Fruit fly (Drosophila melanogaster) whole organism, embryonic: Measurements from ENCODE around the gene ab.

ENCODE experiments used
- Atf6 ChIP-seq: fragments of 200-800 bp; sonication (Bioruptor generic); IDR thresholded peaks from 2 replicates; pipeline ENCODE4 v1.3.6; 2022; ENCODE audit warnings: missing biosample characterization, missing genetic modification characterization
- CG10267 ChIP-seq: fragments of 200-800 bp; sonication (Bioruptor generic); optimal IDR thresholded peaks from 2 replicates; lab custom pipeline; 2018; ENCODE audit warnings: missing biosample characterization, mild to moderate bottlenecking, missing genetic modification characterization, moderate library complexity
- CG10565 ChIP-seq: fragments of 200-800 bp; sonication (Bioruptor generic); optimal IDR thresholded peaks from 3 replicates; lab custom pipeline; 2016; ENCODE audit warnings: missing biosample characterization, mild to moderate bottlenecking, missing genetic modification characterization
- CG11398 ChIP-seq: fragments of 200-800 bp; sonication (Bioruptor generic); optimal IDR thresholded peaks from 2 replicates; lab custom pipeline; 2016; ENCODE audit warnings: missing biosample characterization, missing genetic modification characterization
- CG11504 ChIP-seq: fragments of 200-800 bp; sonication (Bioruptor generic); optimal IDR thresholded peaks from 3 replicates; lab custom pipeline; 2019; ENCODE audit warnings: missing biosample characterization, mild to moderate bottlenecking, missing genetic modification characterization, moderate library complexity
- CG13424 ChIP-seq: fragments of 200-800 bp; sonication (Bioruptor generic); optimal IDR thresholded peaks from 2 replicates; lab custom pipeline; 2019; ENCODE audit warnings: missing biosample characterization, mild to moderate bottlenecking, missing genetic modification characterization, moderate library complexity
- CG15514 ChIP-seq: fragments of 200-800 bp; sonication (Bioruptor generic); optimal IDR thresholded peaks from 3 replicates; lab custom pipeline; 2017; ENCODE audit warnings: missing biosample characterization, missing genetic modification characterization, mild to moderate bottlenecking, moderate library complexity, missing genetic modification reagents
- CG1602 ChIP-seq: fragments of 200-800 bp; sonication (Bioruptor generic); optimal IDR thresholded peaks from 3 replicates; lab custom pipeline; 2016; ENCODE audit warnings: missing biosample characterization, missing genetic modification characterization
- CG1603 ChIP-seq: fragments of 200-800 bp; sonication (Bioruptor generic); optimal IDR thresholded peaks from 2 replicates; lab custom pipeline; 2019; ENCODE audit warnings: missing biosample characterization, mild to moderate bottlenecking, missing genetic modification characterization, moderate library complexity
- CG16815 ChIP-seq: fragments of 200-800 bp; sonication (Bioruptor generic); optimal IDR thresholded peaks from 3 replicates; lab custom pipeline; 2017; ENCODE audit warnings: missing biosample characterization, mild to moderate bottlenecking, missing genetic modification characterization
- CG2199 ChIP-seq: fragments of 200-800 bp; sonication (Bioruptor generic); IDR thresholded peaks from 3 replicates; pipeline ENCODE4 v1.3.6; 2022; ENCODE audit warnings: missing biosample characterization, missing genetic modification characterization
- CG30020 ChIP-seq: fragments of 200-800 bp; optimal IDR thresholded peaks from 2 replicates; lab custom pipeline; 2019; ENCODE audit warnings: missing biosample characterization, mild to moderate bottlenecking, missing genetic modification characterization, moderate library complexity
- CG32772 ChIP-seq: fragments of 200-800 bp; sonication (Bioruptor generic); IDR thresholded peaks from 2 replicates; pipeline ENCODE4 v1.3.6; 2022; ENCODE audit warnings: missing biosample characterization, missing genetic modification characterization
- CG3407 ChIP-seq: fragments of 200-800 bp; sonication (Bioruptor generic); optimal IDR thresholded peaks from 2 replicates; lab custom pipeline; 2018; ENCODE audit warnings: missing biosample characterization, mild to moderate bottlenecking, missing genetic modification characterization
- CG3838 ChIP-seq: fragments of 200-800 bp; sonication (Bioruptor generic); optimal IDR thresholded peaks from 3 replicates; lab custom pipeline; 2016; ENCODE audit warnings: missing biosample characterization, missing genetic modification characterization
- CG4360 ChIP-seq: fragments of 200-800 bp; sonication (Bioruptor generic); IDR thresholded peaks from 2 replicates; pipeline ENCODE4 v1.3.6; 2022; ENCODE audit warnings: missing biosample characterization, missing genetic modification characterization
- CG4730 ChIP-seq: fragments of 200-800 bp; sonication (Bioruptor generic); IDR thresholded peaks from 2 replicates; pipeline ENCODE4 v1.3.6; 2022; ENCODE audit warnings: missing biosample characterization, missing genetic modification characterization
- CG5245 ChIP-seq: fragments of 200-800 bp; sonication (Bioruptor generic); optimal IDR thresholded peaks from 3 replicates; lab custom pipeline; 2016; ENCODE audit warnings: missing biosample characterization, missing genetic modification characterization
- CHES-1-like ChIP-seq: fragments of 200-800 bp; sonication (Bioruptor generic); optimal IDR thresholded peaks from 2 replicates; lab custom pipeline; 2016; ENCODE audit warnings: missing biosample characterization, missing genetic modification characterization
- CkIIα-i1 ChIP-seq: fragments of 200-800 bp; sonication (Bioruptor generic); IDR thresholded peaks from 2 replicates; pipeline ENCODE4 v1.3.6; 2022; ENCODE audit warnings: missing biosample characterization, missing genetic modification characterization
- CrebB ChIP-seq: fragments of 200-800 bp; sonication (Bioruptor generic); optimal IDR thresholded peaks from 3 replicates; lab custom pipeline; 2018; ENCODE audit warnings: missing biosample characterization, mild to moderate bottlenecking, missing genetic modification characterization
- Ets65A ChIP-seq: fragments of 200-800 bp; sonication (Bioruptor generic); peaks from one replicate; lab custom pipeline; 2016; ENCODE audit warnings: missing biosample characterization, missing genetic modification characterization
- Fer2 ChIP-seq: fragments of 200-800 bp; sonication (Bioruptor generic); optimal IDR thresholded peaks from 2 replicates; lab custom pipeline; 2018; ENCODE audit warnings: missing biosample characterization, mild to moderate bottlenecking, missing genetic modification characterization, moderate library complexity
- Hand ChIP-seq: fragments of 200-800 bp; sonication (Bioruptor generic); optimal IDR thresholded peaks from 2 replicates; lab custom pipeline; 2017; ENCODE audit warnings: mild to moderate bottlenecking, missing biosample characterization, missing genetic modification reagents, missing genetic modification characterization
- Hr39 ChIP-seq: fragments of >200 bp; optimal IDR thresholded peaks from 2 replicates; lab custom pipeline; 2017
- Hr51 ChIP-seq, 2 experiments: fragments of 200-800 bp; sonication (Bioruptor generic); optimal IDR thresholded peaks; 2 replicates in 1 of 2; 3 replicates in 1 of 2; lab custom pipeline; 2016 to 2018; ENCODE audit warnings: missing biosample characterization in 2 of 2, missing genetic modification characterization in 2 of 2, mild to moderate bottlenecking in 1 of 2, moderate library complexity in 1 of 2
- Kr ChIP-seq: fragments of 200-800 bp; sonication (Bioruptor generic); optimal IDR thresholded peaks from 2 replicates; lab custom pipeline; 2017; ENCODE audit warnings: missing biosample characterization, mild to moderate bottlenecking, missing genetic modification characterization
- NC2α ChIP-seq: fragments of 200-800 bp; sonication (Bioruptor generic); optimal IDR thresholded peaks from 2 replicates; lab custom pipeline; 2016; ENCODE audit warnings: missing biosample characterization, missing genetic modification characterization
- NK7.1 ChIP-seq: fragments of 200-800 bp; sonication (Bioruptor generic); optimal IDR thresholded peaks from 3 replicates; lab custom pipeline; 2016; ENCODE audit warnings: missing biosample characterization, missing genetic modification characterization
- Opbp ChIP-seq: fragments of 200-800 bp; sonication (Bioruptor generic); IDR thresholded peaks from 3 replicates; pipeline ENCODE4 v1.3.6; 2022; ENCODE audit warnings: missing biosample characterization, missing genetic modification characterization; ENCODE audit not compliant: partially characterized antibody
- PHDP ChIP-seq: fragments of 200-800 bp; sonication (Bioruptor generic); optimal IDR thresholded peaks from 3 replicates; lab custom pipeline; 2018; ENCODE audit warnings: missing biosample characterization, mild to moderate bottlenecking, missing genetic modification characterization, moderate library complexity
- Pdp1 ChIP-seq, 2 experiments: fragments of 200-800 bp; sonication (Bioruptor generic); optimal IDR thresholded peaks; 3 replicates each; lab custom pipeline; 2016; ENCODE audit warnings: missing biosample characterization in 2 of 2, missing genetic modification characterization in 2 of 2, mild to moderate bottlenecking in 1 of 2, moderate library complexity in 1 of 2
- Poxn ChIP-seq: fragments of 200-800 bp; sonication (Bioruptor generic); IDR thresholded peaks from 2 replicates; pipeline ENCODE4 v1.3.6; 2022; ENCODE audit warnings: missing biosample characterization, missing genetic modification characterization
- Scr ChIP-seq: fragments of 200-800 bp; sonication (Bioruptor generic); IDR thresholded peaks from 2 replicates; pipeline ENCODE4 v1.3.6; 2022; ENCODE audit warnings: missing biosample characterization, missing genetic modification characterization; ENCODE audit not compliant: partially characterized antibody
- Sox100B ChIP-seq: fragments of 200-800 bp; sonication (Bioruptor generic); optimal IDR thresholded peaks from 3 replicates; lab custom pipeline; 2018; ENCODE audit warnings: missing biosample characterization, mild to moderate bottlenecking, missing genetic modification characterization
- Sry-δ ChIP-seq: fragments of 200-800 bp; sonication (Bioruptor generic); optimal IDR thresholded peaks from 2 replicates; lab custom pipeline; 2016; ENCODE audit warnings: missing biosample characterization, missing genetic modification characterization
- cwo ChIP-seq: fragments of 200-800 bp; sonication (Bioruptor generic); optimal IDR thresholded peaks from 3 replicates; lab custom pipeline; 2017; ENCODE audit warnings: missing biosample characterization, missing genetic modification characterization, mild to moderate bottlenecking, moderate library complexity, missing genetic modification reagents
- gem ChIP-seq: fragments of 200-800 bp; sonication (Bioruptor generic); optimal IDR thresholded peaks from 2 replicates; lab custom pipeline; 2019; ENCODE audit warnings: missing biosample characterization, mild to moderate bottlenecking, missing genetic modification characterization, moderate library complexity
- hkb ChIP-seq, 2 experiments: fragments of 200-800 bp in 1 of 2; fragments of >200 bp in 1 of 2; sonication (Bioruptor generic) in 1 of 2; IDR thresholded peaks in 1 of 2; optimal IDR thresholded peaks in 1 of 2; 2 replicates each; pipeline versions ENCODE4 v1.3.6 to Lab custom; 2017 to 2022; ENCODE audit warnings: missing biosample characterization in 1 of 2, missing genetic modification characterization in 1 of 2
- klu ChIP-seq: fragments of 200-800 bp; sonication (Bioruptor generic); IDR thresholded peaks from 2 replicates; pipeline ENCODE4 v1.3.6; 2022; ENCODE audit warnings: missing biosample characterization, missing genetic modification characterization
- nerfin-2 ChIP-seq: fragments of 200-800 bp; sonication (Bioruptor generic); IDR thresholded peaks from 2 replicates; pipeline ENCODE4 v1.3.6; 2022; ENCODE audit warnings: missing biosample characterization, missing genetic modification characterization; ENCODE audit not compliant: partially characterized antibody
- pfk ChIP-seq: fragments of 200-800 bp; sonication (Bioruptor generic); optimal IDR thresholded peaks from 2 replicates; lab custom pipeline; 2018; ENCODE audit warnings: missing biosample characterization, mild to moderate bottlenecking, missing genetic modification characterization, moderate library complexity
- pzg ChIP-seq: fragments of 200-800 bp; sonication (Bioruptor generic); optimal IDR thresholded peaks from 3 replicates; lab custom pipeline; 2018; ENCODE audit warnings: missing biosample characterization, mild to moderate bottlenecking, missing genetic modification characterization, moderate library complexity
- row ChIP-seq: fragments of 200-800 bp; sonication (Bioruptor generic); IDR thresholded peaks from 3 replicates; pipeline ENCODE4 v1.3.6; 2022; ENCODE audit warnings: missing biosample characterization, missing genetic modification characterization
- sens ChIP-seq: fragments of 200-800 bp; sonication (Bioruptor generic); peaks from one replicate; lab custom pipeline; 2016; ENCODE audit warnings: missing biosample characterization, missing genetic modification characterization
- sim ChIP-seq: fragments of 200-800 bp; sonication (Bioruptor generic); IDR thresholded peaks from 2 replicates; pipeline ENCODE4 v1.3.6; 2022; ENCODE audit warnings: missing biosample characterization, missing genetic modification characterization
- zen2 ChIP-seq: fragments of 200-800 bp; sonication (Bioruptor generic); IDR thresholded peaks from 3 replicates; pipeline ENCODE4 v1.3.6; 2022; ENCODE audit warnings: missing biosample characterization, missing genetic modification characterization; ENCODE audit not compliant: partially characterized antibody

The ab gene

dm6 chr2L:11235534-11235933, 25.1 kb downstream of the ab start:
- TF ChIP-seq CrebB (tag; lab: Kevin White, UChicago) (no peak), Hr39 (lab: Kevin White, UChicago) (peak; percentile 69), CG3407 (GFP tag; lab: Kevin White, UChicago) (no peak)
- TF ChIP-seq, all 482 proteins: peak for 1

dm6 chr2L:11236364-11236763, 25.9 kb downstream of the ab start:
- TF ChIP-seq Ets65A (GFP tag; lab: Kevin White, UChicago) (peak; percentile 35), sens (GFP tag; lab: Kevin White, UChicago) (peak; percentile 3), CG1603 (no peak), CkIIα-i1 (GFP tag; lab: Robert Waterston, UW) (no peak), CG32772 (GFP tag; lab: Robert Waterston, UW) (no peak), CG4360 (GFP tag; lab: Robert Waterston, UW) (peak; percentile 86)

- TF ChIP-seq gem (tag; lab: Kevin White, UChicago) (peak; percentile 58), Atf6 (GFP tag; lab: Robert Waterston, UW) (no peak), pfk (GFP tag; lab: Kevin White, UChicago) (no peak), CG2199 (GFP tag; lab: Robert Waterston, UW) (no peak), nerfin-2 (GFP tag; lab: Robert Waterston, UW) (no peak), PHDP (tag; lab: Kevin White, UChicago) (peak; percentile 12), CG5245 (GFP tag; lab: Kevin White, UChicago) (no peak), Opbp (no peak), CG13424 (tag; lab: Kevin White, UChicago) (peak; percentile 19), Hand (GFP tag; lab: Kevin White, UChicago) (no peak), zen2 (GFP tag; lab: Robert Waterston, UW) (no peak), CG3838 (GFP tag; lab: Kevin White, UChicago) (no peak), Scr (GFP tag; lab: Robert Waterston, UW) (no peak), cwo (GFP tag; lab: Kevin White, UChicago) (no peak), Pdp1 (GFP tag; optimal IDR thresholded peaks at IDR 0.05; lab: Kevin White, UChicago) (no peak), Sry-δ (no peak), pzg (GFP tag; lab: Kevin White, UChicago) (no peak), Kr (no peak), Sox100B (no peak), NC2α (GFP tag; lab: Kevin White, UChicago) (no peak), CG11504 (tag; lab: Kevin White, UChicago) (peak; percentile 69), Hr51 (GFP tag; optimal IDR thresholded peaks at IDR 0.05; lab: Kevin White, UChicago) (peak in 1 of 2 experiments; percentile 46), sens (GFP tag; lab: Kevin White, UChicago) (peak; percentile 9), NK7.1 (no peak), hkb (optimal IDR thresholded peaks at IDR 0.05; lab: Kevin White, UChicago) (no peak), hkb (GFP tag; IDR thresholded peaks at IDR 0.05; lab: Robert Waterston, UW) (no peak), CG10565 (no peak), CHES-1-like (GFP tag; lab: Kevin White, UChicago) (no peak), klu (GFP tag; lab: Robert Waterston, UW) (no peak), Poxn (GFP tag; lab: Robert Waterston, UW) (no peak), Fer2 (tag; lab: Kevin White, UChicago) (no peak), row (0 out of 3 replicates have a peak, but pooled peaks have one; percentile 21), CG1602 (GFP tag; lab: Kevin White, UChicago) (no peak), CG30020 (tag; lab: Kevin White, UChicago) (no peak), CG15514 (GFP tag; lab: Kevin White, UChicago) (no peak), sim (GFP tag; lab: Robert Waterston, UW) (no peak), CG11398 (no peak), CG4730 (GFP tag; lab: Robert Waterston, UW) (no peak), CG10267 (peak; percentile 9), CG16815 (no peak)
These were observed 33.4 kb downstream of the ab start for dm6 chr2L:11243912-11244311.
